Fruit fly (Drosophila melanogaster) whole organism, embryonic: Measurements from ENCODE around the gene psh.
A peak's percentile ranks its signal among the peaks of the same experiment; 100 is the strongest.

ENCODE experiments used
- Bdp1 ChIP-seq: fragments of 200-800 bp; sonication (Bioruptor generic); optimal IDR thresholded peaks from 3 replicates; lab custom pipeline; 2016; ENCODE audit warnings: missing biosample characterization, missing genetic modification characterization
- C15 ChIP-seq: fragments of 200-800 bp; sonication (Bioruptor generic); IDR thresholded peaks from 3 replicates; pipeline ENCODE4 v1.3.6; 2022; ENCODE audit warnings: missing biosample characterization, missing genetic modification characterization
- CG10366 ChIP-seq: fragments of 200-800 bp; sonication (Bioruptor generic); IDR thresholded peaks from 2 replicates; pipeline ENCODE4 v1.3.6; 2022; ENCODE audit warnings: missing biosample characterization, missing genetic modification characterization
- CG10565 ChIP-seq: fragments of 200-800 bp; sonication (Bioruptor generic); optimal IDR thresholded peaks from 3 replicates; lab custom pipeline; 2016; ENCODE audit warnings: missing biosample characterization, mild to moderate bottlenecking, missing genetic modification characterization
- CG12219 ChIP-seq: fragments of 200-800 bp; sonication (Bioruptor generic); optimal IDR thresholded peaks from 3 replicates; lab custom pipeline; 2018; ENCODE audit warnings: missing biosample characterization, mild to moderate bottlenecking, missing genetic modification characterization
- CG12744 ChIP-seq: fragments of 200-800 bp; sonication (Bioruptor generic); optimal IDR thresholded peaks from 2 replicates; lab custom pipeline; 2016; ENCODE audit warnings: missing biosample characterization, missing genetic modification characterization
- CG14014 ChIP-seq: fragments of 200-800 bp; sonication (Bioruptor generic); IDR thresholded peaks from 2 replicates; pipeline ENCODE4 v1.3.6; 2022; ENCODE audit warnings: missing biosample characterization, missing genetic modification characterization
- CG14860 ChIP-seq: fragments of 200-800 bp; sonication (Bioruptor generic); IDR thresholded peaks from 3 replicates; pipeline ENCODE4 v1.3.6; 2022; ENCODE audit warnings: missing biosample characterization, missing genetic modification characterization; ENCODE audit not compliant: partially characterized antibody
- CG15514 ChIP-seq: fragments of 200-800 bp; sonication (Bioruptor generic); optimal IDR thresholded peaks from 3 replicates; lab custom pipeline; 2017; ENCODE audit warnings: missing biosample characterization, missing genetic modification characterization, mild to moderate bottlenecking, moderate library complexity, missing genetic modification reagents
- CG1647 ChIP-seq: fragments of 200-800 bp; sonication (Bioruptor generic); optimal IDR thresholded peaks from 3 replicates; lab custom pipeline; 2016; ENCODE audit warnings: missing biosample characterization, missing genetic modification characterization
- CG17328 ChIP-seq: fragments of 200-800 bp; sonication (Bioruptor generic); IDR thresholded peaks from 2 replicates; pipeline ENCODE4 v1.3.6; 2022; ENCODE audit warnings: missing biosample characterization, missing genetic modification characterization
- CG2120 ChIP-seq: fragments of 200-800 bp; sonication (Bioruptor generic); optimal IDR thresholded peaks from 3 replicates; lab custom pipeline; 2016; ENCODE audit warnings: missing biosample characterization, missing genetic modification characterization
- CG31224 ChIP-seq: fragments of 200-800 bp; sonication (Bioruptor generic); IDR thresholded peaks from 2 replicates; pipeline ENCODE4 v1.3.6; 2022; ENCODE audit warnings: missing biosample characterization, missing genetic modification characterization
- CG31441 ChIP-seq: fragments of 200-800 bp; sonication (Bioruptor generic); IDR thresholded peaks from 2 replicates; pipeline ENCODE4 v1.3.6; 2022; ENCODE audit warnings: missing biosample characterization, missing genetic modification characterization
- CG32767 ChIP-seq: fragments of 200-800 bp; sonication (Bioruptor generic); IDR thresholded peaks from 2 replicates; pipeline ENCODE4 v1.3.6; 2022; ENCODE audit warnings: missing biosample characterization, missing genetic modification characterization
- CG3281 ChIP-seq: fragments of 200-800 bp; sonication (Bioruptor generic); optimal IDR thresholded peaks from 3 replicates; lab custom pipeline; 2017; ENCODE audit warnings: missing biosample characterization, mild to moderate bottlenecking, missing genetic modification characterization
- CG33213 ChIP-seq: fragments of 200-800 bp; sonication (Bioruptor generic); optimal IDR thresholded peaks from 3 replicates; lab custom pipeline; 2016; ENCODE audit warnings: missing biosample characterization, missing genetic modification characterization
- CG6854 ChIP-seq: fragments of 200-800 bp; sonication (Bioruptor generic); optimal IDR thresholded peaks from 3 replicates; lab custom pipeline; 2017; ENCODE audit warnings: missing biosample characterization, mild to moderate bottlenecking, missing genetic modification characterization
- CG8290 ChIP-seq, 3 experiments: fragments of 200-800 bp; sonication (Bioruptor generic); optimal IDR thresholded peaks; 2 replicates each; lab custom pipeline; 2016 to 2019; ENCODE audit warnings: missing biosample characterization in 3 of 3, missing genetic modification characterization in 3 of 3, mild to moderate bottlenecking in 2 of 3, moderate library complexity in 1 of 3
- CG8478 ChIP-seq: fragments of >200 bp; optimal IDR thresholded peaks from 2 replicates; lab custom pipeline; 2018
- CG9817 ChIP-seq: fragments of 200-800 bp; sonication (Bioruptor generic); optimal IDR thresholded peaks from 2 replicates; lab custom pipeline; 2018; ENCODE audit warnings: missing biosample characterization, mild to moderate bottlenecking, missing genetic modification characterization, moderate library complexity
- CHES-1-like ChIP-seq: fragments of 200-800 bp; sonication (Bioruptor generic); optimal IDR thresholded peaks from 2 replicates; lab custom pipeline; 2016; ENCODE audit warnings: missing biosample characterization, missing genetic modification characterization
- ERR ChIP-seq: fragments of 200-800 bp; sonication (Bioruptor generic); optimal IDR thresholded peaks from 2 replicates; lab custom pipeline; 2016; ENCODE audit warnings: missing biosample characterization, missing genetic modification characterization
- Fer2 ChIP-seq: fragments of 200-800 bp; sonication (Bioruptor generic); optimal IDR thresholded peaks from 2 replicates; lab custom pipeline; 2018; ENCODE audit warnings: missing biosample characterization, mild to moderate bottlenecking, missing genetic modification characterization, moderate library complexity
- HHEX ChIP-seq: fragments of 200-800 bp; sonication (Bioruptor generic); optimal IDR thresholded peaks from 3 replicates; lab custom pipeline; 2017; ENCODE audit warnings: missing biosample characterization, mild to moderate bottlenecking, missing genetic modification characterization, missing genetic modification reagents
- HLH54F ChIP-seq: fragments of 200-800 bp; sonication (Bioruptor generic); optimal IDR thresholded peaks from 3 replicates; lab custom pipeline; 2016; ENCODE audit warnings: missing biosample characterization, missing genetic modification characterization
- Hey ChIP-seq: fragments of 200-800 bp; sonication (Bioruptor generic); optimal IDR thresholded peaks from 3 replicates; lab custom pipeline; 2018; ENCODE audit warnings: missing biosample characterization, mild to moderate bottlenecking, missing genetic modification characterization
- Hr39 ChIP-seq: fragments of >200 bp; optimal IDR thresholded peaks from 2 replicates; lab custom pipeline; 2017
- Kr ChIP-seq: fragments of 200-800 bp; sonication (Bioruptor generic); optimal IDR thresholded peaks from 2 replicates; lab custom pipeline; 2017; ENCODE audit warnings: missing biosample characterization, mild to moderate bottlenecking, missing genetic modification characterization
- Lhr ChIP-seq: fragments of 200-800 bp; sonication (Bioruptor generic); optimal IDR thresholded peaks from 3 replicates; lab custom pipeline; 2017; ENCODE audit warnings: mild to moderate bottlenecking, missing biosample characterization, missing genetic modification reagents, missing genetic modification characterization
- Lpt ChIP-seq: fragments of >200 bp; optimal IDR thresholded peaks from 2 replicates; lab custom pipeline; 2018; ENCODE audit warnings: missing biosample characterization, missing genetic modification characterization
- Max ChIP-seq: fragments of 200-800 bp; sonication (Bioruptor generic); optimal IDR thresholded peaks from 2 replicates; lab custom pipeline; 2016; ENCODE audit warnings: missing biosample characterization, mild to moderate bottlenecking, missing genetic modification characterization
- Myb ChIP-seq: fragments of 200-800 bp; sonication (Bioruptor generic); optimal IDR thresholded peaks from 2 replicates; lab custom pipeline; 2016; ENCODE audit warnings: missing biosample characterization, missing genetic modification characterization
- NC2β ChIP-seq: fragments of 200-800 bp; sonication (Bioruptor generic); optimal IDR thresholded peaks from 2 replicates; lab custom pipeline; 2016; ENCODE audit warnings: missing biosample characterization, missing genetic modification characterization
- Oaz ChIP-seq: fragments of 200-800 bp; sonication (Bioruptor generic); IDR thresholded peaks from 2 replicates; pipeline ENCODE4 v1.3.6; 2022; ENCODE audit warnings: missing biosample characterization, missing genetic modification characterization
- Oli ChIP-seq: fragments of 200-800 bp; sonication (Bioruptor generic); optimal IDR thresholded peaks from 2 replicates; lab custom pipeline; 2018; ENCODE audit warnings: missing biosample characterization, mild to moderate bottlenecking, missing genetic modification characterization, moderate library complexity
- Ravus ChIP-seq: fragments of 200-800 bp; sonication (Bioruptor generic); IDR thresholded peaks from 2 replicates; pipeline ENCODE4 v1.3.6; 2022; ENCODE audit warnings: missing biosample characterization, missing genetic modification characterization
- Rx ChIP-seq: fragments of 200-800 bp; sonication (Bioruptor generic); IDR thresholded peaks from 2 replicates; pipeline ENCODE4 v1.3.6; 2022; ENCODE audit warnings: missing biosample characterization, missing genetic modification characterization
- Sry-δ ChIP-seq: fragments of 200-800 bp; sonication (Bioruptor generic); optimal IDR thresholded peaks from 2 replicates; lab custom pipeline; 2016; ENCODE audit warnings: missing biosample characterization, missing genetic modification characterization
- ato ChIP-seq: fragments of 200-800 bp; sonication (Bioruptor generic); IDR thresholded peaks from 2 replicates; pipeline ENCODE4 v1.3.6; 2022; ENCODE audit warnings: missing biosample characterization, missing genetic modification characterization; ENCODE audit not compliant: partially characterized antibody
- da ChIP-seq: fragments of 200-800 bp; sonication (Bioruptor generic); optimal IDR thresholded peaks from 2 replicates; lab custom pipeline; 2016; ENCODE audit warnings: missing biosample characterization, missing genetic modification characterization
- ftz-f1 ChIP-seq: fragments of 200-800 bp; sonication (Bioruptor generic); optimal IDR thresholded peaks from 2 replicates; lab custom pipeline; 2016; ENCODE audit warnings: missing biosample characterization, missing genetic modification characterization
- her ChIP-seq: fragments of 200-800 bp; sonication (Bioruptor generic); optimal IDR thresholded peaks from 2 replicates; lab custom pipeline; 2016; ENCODE audit warnings: missing biosample characterization, missing genetic modification characterization
- inv ChIP-seq: fragments of 200-800 bp; sonication (Bioruptor generic); IDR thresholded peaks from 2 replicates; pipeline ENCODE4 v1.3.6; 2022; ENCODE audit warnings: missing biosample characterization, missing genetic modification characterization; ENCODE audit not compliant: partially characterized antibody
- ken ChIP-seq: fragments of 200-800 bp; sonication (Bioruptor generic); IDR thresholded peaks from 3 replicates; pipeline ENCODE4 v1.3.6; 2022; ENCODE audit warnings: missing biosample characterization, missing genetic modification characterization
- lbe ChIP-seq: fragments of 200-800 bp; sonication (Bioruptor generic); optimal IDR thresholded peaks from 2 replicates; lab custom pipeline; 2016; ENCODE audit warnings: missing biosample characterization, mild to moderate bottlenecking, missing genetic modification characterization
- lilli ChIP-seq: fragments of 200-800 bp; sonication (Bioruptor generic); optimal IDR thresholded peaks from 3 replicates; lab custom pipeline; 2016; ENCODE audit warnings: missing biosample characterization, missing genetic modification characterization
- mld ChIP-seq: fragments of 200-800 bp; sonication (Bioruptor generic); IDR thresholded peaks from 3 replicates; pipeline ENCODE4 v1.3.6; 2022; ENCODE audit warnings: missing biosample characterization, missing genetic modification characterization; ENCODE audit not compliant: partially characterized antibody
- p53 ChIP-seq: fragments of 200-800 bp; sonication (Bioruptor generic); optimal IDR thresholded peaks from 2 replicates; lab custom pipeline; 2016; ENCODE audit warnings: missing biosample characterization, missing genetic modification characterization
- sd ChIP-seq: fragments of 200-800 bp; sonication (Bioruptor generic); optimal IDR thresholded peaks from 3 replicates; lab custom pipeline; 2018; ENCODE audit warnings: missing biosample characterization, mild to moderate bottlenecking, missing genetic modification characterization, moderate library complexity
- stc ChIP-seq: fragments of 200-800 bp; sonication (Bioruptor generic); IDR thresholded peaks from 2 replicates; pipeline ENCODE4 v1.3.6; 2022; ENCODE audit warnings: missing biosample characterization, missing genetic modification characterization
- tap ChIP-seq: fragments of 200-800 bp; optimal IDR thresholded peaks from 3 replicates; lab custom pipeline; 2019; ENCODE audit warnings: missing biosample characterization, mild to moderate bottlenecking, missing genetic modification characterization, moderate library complexity
- ttk ChIP-seq: fragments of 200-800 bp; sonication (Bioruptor generic); IDR thresholded peaks from 2 replicates; pipeline ENCODE4 v2.1.2; 2022; ENCODE audit warnings: missing biosample characterization, missing genetic modification characterization

The psh gene

dm6 chrX:18533308-18533707 is 46.6 kb upstream of the psh start (continued):
- TF ChIP-seq lilli (GFP tag; lab: Kevin White, UChicago) (no peak), CG14860 (GFP tag; lab: Robert Waterston, UW) (no peak), CG17328 (GFP tag; lab: Robert Waterston, UW) (0 out of 2 replicates have a peak, but pooled peaks have one; percentile 41), ato (GFP tag; lab: Robert Waterston, UW) (no peak), Ravus (no peak), tap (tag; lab: Kevin White, UChicago) (no peak), CG2120 (GFP tag; lab: Kevin White, UChicago) (peak; percentile 1), stc (GFP tag; lab: Robert Waterston, UW) (no peak), p53 (GFP tag; lab: Kevin White, UChicago) (no peak), CG8478 (lab: Kevin White, UChicago) (no peak), CG9817 (no peak), CG12744 (GFP tag; lab: Kevin White, UChicago) (no peak), CG10565 (no peak), ttk (GFP tag; lab: Robert Waterston, UW) (0 out of 2 replicates have a peak, but pooled peaks have one; percentile 7), Rx (GFP tag; lab: Robert Waterston, UW) (no peak), CG14014 (GFP tag; lab: Robert Waterston, UW) (no peak), CG15514 (GFP tag; lab: Kevin White, UChicago) (no peak), CHES-1-like (no peak), CG33213 (GFP tag; lab: Kevin White, UChicago) (no peak), CG12219 (no peak), Lpt (GFP tag; lab: Kevin White, UChicago) (no peak), her (GFP tag; lab: Kevin White, UChicago) (no peak), CG3281 (GFP tag; lab: Kevin White, UChicago) (no peak), da (no peak), HHEX (GFP tag; lab: Kevin White, UChicago) (no peak), ftz-f1 (GFP tag; lab: Kevin White, UChicago) (no peak), HLH54F (GFP tag; lab: Kevin White, UChicago) (no peak), ken (no peak), Fer2 (no peak), CG31224 (GFP tag; lab: Robert Waterston, UW) (no peak), C15 (GFP tag; lab: Robert Waterston, UW) (no peak), CG8290 (GFP tag; optimal IDR thresholded peaks at IDR 0.05; lab: Kevin White, UChicago) (no peak), CG8290 (tag; optimal IDR thresholded peaks at IDR 0.05; lab: Kevin White, UChicago) (no peak), mld (GFP tag; lab: Robert Waterston, UW) (no peak), lbe (no peak), CG10366 (GFP tag; lab: Robert Waterston, UW) (no peak), Myb (GFP tag; lab: Kevin White, UChicago) (no peak), NC2β (GFP tag; lab: Kevin White, UChicago) (no peak), Lhr (peak; percentile 11), Sry-δ (GFP tag; lab: Kevin White, UChicago) (no peak), CG31441 (GFP tag; lab: Robert Waterston, UW) (0 out of 2 replicates have a peak, but pooled peaks have one; percentile 37), CG1647 (GFP tag; lab: Kevin White, UChicago) (no peak), Hr39 (no peak), Max (GFP tag; lab: Kevin White, UChicago) (no peak), Oaz (GFP tag; lab: Robert Waterston, UW) (no peak), Hey (tag; lab: Kevin White, UChicago) (no peak), inv (GFP tag; lab: Robert Waterston, UW) (no peak), CG6854 (GFP tag; lab: Kevin White, UChicago) (no peak), Bdp1 (GFP tag; lab: Kevin White, UChicago) (no peak), sd (tag; lab: Kevin White, UChicago) (no peak), ERR (GFP tag; lab: Kevin White, UChicago) (no peak), Oli (tag; lab: Kevin White, UChicago) (peak; percentile 60), CG32767 (GFP tag; lab: Robert Waterston, UW) (no peak), Kr (GFP tag; lab: Kevin White, UChicago) (no peak)
